Worm (Caenorhabditis elegans): ENCODE data around the gene W03F9.4.
A peak's percentile ranks its signal among the peaks of the same experiment; 100 is the strongest.

The W03F9.4 gene

DNA sequence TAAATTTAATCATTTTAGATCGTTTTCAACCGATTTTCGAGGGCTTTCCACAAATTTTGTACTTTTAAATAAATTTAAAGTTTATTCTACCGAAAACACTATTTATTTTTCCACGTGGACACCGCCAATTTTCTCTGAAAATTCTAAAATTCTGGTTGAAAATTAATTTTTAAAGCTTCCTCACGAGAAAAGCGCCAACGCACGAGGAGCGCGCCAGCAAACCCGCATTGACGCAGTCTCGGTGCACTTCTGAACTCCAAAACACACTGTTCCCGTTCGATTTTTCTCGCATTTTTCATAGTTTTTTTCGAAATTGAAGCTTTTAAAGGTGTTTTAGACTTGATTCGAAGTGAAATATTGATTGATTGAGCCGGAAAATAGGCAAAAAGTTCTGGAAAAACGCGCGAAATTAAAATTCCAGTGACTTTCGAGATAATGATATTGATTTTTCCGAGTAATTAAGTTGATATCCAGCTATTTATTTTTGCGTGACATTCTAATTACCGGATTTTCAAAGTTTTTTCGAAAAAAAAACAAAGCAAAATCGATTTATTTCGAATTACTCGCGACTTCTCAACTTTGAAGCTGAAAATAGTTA is 25.8 kb upstream of the W03F9.4 start, which contains the start of gene cul-3 (continued):
- peak; percentile 77 for TF ChIP-seq mcd-1 (GFP tag; IDR thresholded peaks at IDR 0.05)
- TF ChIP-seq him-1 (tag; optimal IDR thresholded peaks at IDR 0.05) = peak; percentile 74
- TF ChIP-seq rcor-1 (GFP tag; IDR thresholded peaks at IDR 0.05) = peak; percentile 10; the same call in 1 of the 2 replicates

DNA sequence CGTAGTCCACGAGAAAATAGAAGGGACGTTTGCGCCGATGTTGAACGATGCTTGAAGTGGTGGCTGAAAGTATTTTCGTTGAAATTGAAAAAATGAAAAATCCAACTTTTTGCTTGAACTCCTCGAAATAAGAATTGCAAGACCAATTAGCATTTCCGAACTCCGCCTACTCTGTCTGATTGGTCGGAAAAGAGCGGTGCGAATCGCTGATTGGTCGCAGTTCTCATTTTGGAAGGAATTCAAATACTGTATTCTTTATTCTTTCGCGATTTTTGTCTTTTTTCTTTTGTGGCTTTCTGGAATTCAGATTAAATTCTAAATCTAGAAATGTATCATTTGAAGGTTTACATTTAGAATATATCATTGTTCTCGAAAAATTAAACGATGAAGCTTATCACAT is 23.3 kb upstream of the W03F9.4 start:
- TF ChIP-seq zfh-2 (GFP tag; conservative IDR thresholded peaks at IDR 0.05) (no peak), ekl-4 (GFP tag; IDR thresholded peaks at IDR 0.05) (no peak), Y53G8AR.9 (GFP tag; conservative IDR thresholded peaks at IDR 0.05) (no peak), nfya-2 (GFP tag; IDR thresholded peaks at IDR 0.05) (no peak), Y53F4B.3 (GFP tag; IDR thresholded peaks at IDR 0.05) (no peak), ceh-40 (GFP tag; IDR thresholded peaks at IDR 0.05) (no peak)

DNA sequence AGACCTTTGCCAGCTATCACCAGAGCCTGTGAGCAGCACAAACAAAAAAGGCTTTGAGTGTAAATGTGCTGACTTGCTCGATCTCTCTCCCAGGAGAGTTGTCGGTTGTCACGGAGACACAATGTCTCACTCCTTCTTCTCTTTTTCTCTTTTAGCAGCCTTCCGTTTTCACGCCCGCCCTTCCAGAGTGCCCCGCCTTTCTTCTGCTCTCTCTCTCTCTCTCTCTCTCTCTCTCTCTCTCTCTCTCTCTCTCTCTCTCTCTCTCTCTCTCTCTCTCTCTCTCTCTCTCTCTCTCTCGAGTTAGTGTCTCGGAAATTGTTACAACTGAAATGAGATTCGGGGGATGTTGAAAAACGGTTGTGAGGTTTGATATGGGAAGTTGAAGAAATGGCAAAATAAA is 22.2 kb upstream of the W03F9.4 start:
- no peak for TF ChIP-seq F10E7.11 (tag; optimal IDR thresholded peaks at IDR 0.05)
- no peak for TF ChIP-seq somi-1 (GFP tag; optimal IDR thresholded peaks at IDR 0.05)
- TF ChIP-seq ekl-4 (GFP tag; IDR thresholded peaks at IDR 0.05) = no peak
- no peak for TF ChIP-seq rpc-1 (optimal IDR thresholded peaks at IDR 0.05)
- TF ChIP-seq rpc-1 (tag; optimal IDR thresholded peaks at IDR 0.05) = no peak
- no peak for TF ChIP-seq lin-54 (GFP tag; optimal IDR thresholded peaks at IDR 0.05)
- TF ChIP-seq F23B12.7 (tag; optimal IDR thresholded peaks at IDR 0.05; ENCODE audit: insufficient read depth) = no peak
- 0 out of 2 replicates have a peak, but pooled peaks have one; percentile 11 for TF ChIP-seq hmg-1.2 (GFP tag; IDR thresholded peaks at IDR 0.05)
- TF ChIP-seq athp-1 (tag; optimal IDR thresholded peaks at IDR 0.05) = no peak
- TF ChIP-seq ztf-18 (tag; optimal IDR thresholded peaks at IDR 0.05) = no peak
- peak; percentile 36; the same call in 1 of the 2 replicates for TF ChIP-seq D2030.7 (GFP tag; IDR thresholded peaks at IDR 0.05)
- no peak for TF ChIP-seq ztf-3 (GFP tag; optimal IDR thresholded peaks at IDR 0.05)
- no peak for TF ChIP-seq madf-3 (GFP tag; IDR thresholded peaks at IDR 0.05)
- TF ChIP-seq ama-1 (optimal IDR thresholded peaks at IDR 0.05) = no peak
- no peak for TF ChIP-seq ama-1 (GFP tag; optimal IDR thresholded peaks at IDR 0.05)
- no peak for TF ChIP-seq lir-1 (GFP tag; conservative IDR thresholded peaks at IDR 0.05)
- TF ChIP-seq F49E8.2 (tag; optimal IDR thresholded peaks at IDR 0.05; ENCODE audit: insufficient read depth) = no peak
- TF ChIP-seq nhr-90 (tag; optimal IDR thresholded peaks at IDR 0.05) = no peak
- no peak for TF ChIP-seq B0261.1 (tag; optimal IDR thresholded peaks at IDR 0.05)
- no peak for TF ChIP-seq akir-1 (GFP tag; optimal IDR thresholded peaks at IDR 0.05)
- no peak for TF ChIP-seq xnd-1 (tag; optimal IDR thresholded peaks at IDR 0.05)
- no peak for TF ChIP-seq nhr-80 (tag; optimal IDR thresholded peaks at IDR 0.05)
- no peak for TF ChIP-seq lsy-27 (tag; optimal IDR thresholded peaks at IDR 0.05; ENCODE audit: borderline replicate concordance, insufficient read depth)
- TF ChIP-seq K12H6.12 (tag; optimal IDR thresholded peaks at IDR 0.05) = no peak
- peak; percentile 54 for TF ChIP-seq egrh-3 (GFP tag; IDR thresholded peaks at IDR 0.05)
- no peak for TF ChIP-seq ceh-100 (GFP tag; IDR thresholded peaks at IDR 0.05)
- no peak for TF ChIP-seq die-1 (tag; optimal IDR thresholded peaks at IDR 0.05)
- TF ChIP-seq snpc-1.3 (tag; optimal IDR thresholded peaks at IDR 0.05; ENCODE audit: insufficient read depth) = no peak
- no peak for TF ChIP-seq rcor-1 (GFP tag; IDR thresholded peaks at IDR 0.05)
- peak; percentile 26; the same call in 1 of the 2 replicates for TF ChIP-seq mcd-1 (GFP tag; IDR thresholded peaks at IDR 0.05)
